Fruit fly (Drosophila melanogaster): Measurements from ENCODE around the gene Nop56.
A peak's percentile ranks its signal among the peaks of the same experiment; 100 is the strongest.

The Nop56 gene

DNA sequence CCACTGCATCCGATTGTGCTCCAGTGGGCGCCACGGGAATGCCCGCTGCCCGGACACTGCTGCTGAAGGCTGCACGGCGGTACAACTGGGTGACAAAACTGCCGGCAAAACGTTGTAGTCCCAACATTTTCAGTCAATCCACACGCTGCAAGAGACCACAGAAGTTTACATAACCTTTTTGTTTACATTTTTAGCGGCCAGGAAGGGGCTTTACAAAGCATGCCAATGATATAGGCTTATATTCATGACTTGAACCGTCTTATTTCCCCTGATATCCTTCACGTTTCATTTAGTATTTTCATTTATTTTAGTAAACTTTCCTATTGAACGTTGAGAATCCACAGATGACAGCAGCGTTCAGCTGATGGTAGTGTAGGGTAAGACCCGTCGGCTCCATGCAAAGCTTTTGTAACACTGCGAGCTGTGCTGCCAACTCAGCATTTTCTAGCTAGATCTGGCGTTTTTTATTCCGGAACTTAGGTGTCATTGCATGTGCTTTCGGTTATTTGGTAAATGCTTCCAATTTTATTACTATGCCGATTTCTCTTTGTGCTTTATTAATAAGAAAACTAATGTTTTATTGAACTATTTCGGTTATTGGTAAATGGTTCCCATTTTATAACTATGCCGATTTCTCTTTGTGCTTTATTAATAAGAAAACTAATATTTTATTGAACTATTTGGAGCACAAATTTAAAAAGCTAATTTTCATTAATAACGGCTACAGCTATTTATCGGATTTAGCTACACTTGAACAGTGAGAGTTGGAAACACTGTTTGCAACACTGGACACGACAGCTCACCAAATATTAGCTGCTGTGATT lies 10.1 kb downstream of the Nop56 start, which contains the start of the genes CG13850 and lqfR (continued):
- TF ChIP-seq Gsc (GFP tag; IDR thresholded peaks at IDR 0.05) = no peak
- no peak for TF ChIP-seq Bgb (GFP tag; IDR thresholded peaks at IDR 0.05; ENCODE audit: partially characterized antibody)
- TF ChIP-seq bowl (GFP tag; IDR thresholded peaks at IDR 0.05) = no peak
- peak; percentile 28 for TF ChIP-seq gfzf (GFP tag; optimal IDR thresholded peaks at IDR 0.05)
- no peak for TF ChIP-seq chinmo (GFP tag; IDR thresholded peaks at IDR 0.05; ENCODE audit: partially characterized antibody)
- peak; percentile 46 for TF ChIP-seq CG13296 (GFP tag; optimal IDR thresholded peaks at IDR 0.05)
- TF ChIP-seq gsb (GFP tag; IDR thresholded peaks at IDR 0.05) = no peak
- peak; percentile 66; the same call in 1 of the 2 replicates for TF ChIP-seq CG4404 (GFP tag; IDR thresholded peaks at IDR 0.05)
- TF ChIP-seq CG4328 (GFP tag; optimal IDR thresholded peaks at IDR 0.05) = peak; percentile 63
- TF ChIP-seq tx (GFP tag; optimal IDR thresholded peaks at IDR 0.05) = peak; percentile 75
- no peak for TF ChIP-seq CG12071 (GFP tag; optimal IDR thresholded peaks at IDR 0.05)
- TF ChIP-seq CG17328 (GFP tag; IDR thresholded peaks at IDR 0.05) = no peak
- no peak for TF ChIP-seq zf30C (GFP tag; optimal IDR thresholded peaks at IDR 0.05)
- peak; percentile 3 for TF ChIP-seq CG1603 (tag; optimal IDR thresholded peaks at IDR 0.05)
- peak; percentile 70 for TF ChIP-seq CG12104 (GFP tag; optimal IDR thresholded peaks at IDR 0.05)
- TF ChIP-seq dpn (GFP tag; optimal IDR thresholded peaks at IDR 0.05) = peak; percentile 84 to 88
- TF ChIP-seq bcd (GFP tag; optimal IDR thresholded peaks at IDR 0.05) = peak; percentile 84
- TF ChIP-seq CG7928 (GFP tag; optimal IDR thresholded peaks at IDR 0.05) = peak; percentile 22
- no peak for TF ChIP-seq CG1024 (GFP tag; IDR thresholded peaks at IDR 0.05)
- peak; percentile 68 for TF ChIP-seq dmrt11E (tag; optimal IDR thresholded peaks at IDR 0.05)
- no peak for TF ChIP-seq nau (GFP tag; optimal IDR thresholded peaks at IDR 0.05)
- TF ChIP-seq Asciz (GFP tag; optimal IDR thresholded peaks at IDR 0.05) = peak; percentile 35
- no peak for TF ChIP-seq CG11696 (GFP tag; IDR thresholded peaks at IDR 0.05)
- peak; percentile 86 for TF ChIP-seq Rfx (GFP tag; IDR thresholded peaks at IDR 0.05)
- TF ChIP-seq nerfin-1 (tag; optimal IDR thresholded peaks at IDR 0.05) = peak; percentile 33
- peak; percentile 50 for TF ChIP-seq Sry-δ (GFP tag; optimal IDR thresholded peaks at IDR 0.05)
- TF ChIP-seq CG7786 (GFP tag; optimal IDR thresholded peaks at IDR 0.05) = peak; percentile 84
- TF ChIP-seq BtbVII (GFP tag; optimal IDR thresholded peaks at IDR 0.05) = peak; percentile 70
- peak; percentile 45; the same call in 1 of the 3 replicates for TF ChIP-seq ken (GFP tag; IDR thresholded peaks at IDR 0.05)
- TF ChIP-seq CG2199 (GFP tag; IDR thresholded peaks at IDR 0.05) = no peak
- no peak for TF ChIP-seq jigr1 (GFP tag; IDR thresholded peaks at IDR 0.05)
- peak; percentile 1 for TF ChIP-seq CG10431 (GFP tag; optimal IDR thresholded peaks at IDR 0.05)
- TF ChIP-seq cas (GFP tag; IDR thresholded peaks at IDR 0.05) = no peak
- peak; percentile 56 for TF ChIP-seq crc (GFP tag; optimal IDR thresholded peaks at IDR 0.05)
- peak; percentile 99 for TF ChIP-seq Ets65A (GFP tag)
- no peak for TF ChIP-seq sc (optimal IDR thresholded peaks at IDR 0.05)
- TF ChIP-seq sc (GFP tag; optimal IDR thresholded peaks at IDR 0.05) = peak; percentile 52
- TF ChIP-seq CG1233 (GFP tag; optimal IDR thresholded peaks at IDR 0.05) = peak; percentile 58
- no peak for TF ChIP-seq yki (optimal IDR thresholded peaks at IDR 0.05)
- peak; percentile 80 for TF ChIP-seq Sin3A (optimal IDR thresholded peaks at IDR 0.05)
- no peak for TF ChIP-seq CG14965 (GFP tag; optimal IDR thresholded peaks at IDR 0.05; ENCODE audit: borderline replicate concordance)
- TF ChIP-seq sim (GFP tag; IDR thresholded peaks at IDR 0.05) = no peak
- peak; percentile 54 for TF ChIP-seq emc (GFP tag; optimal IDR thresholded peaks at IDR 0.05)
- TF ChIP-seq CG11695 (GFP tag; IDR thresholded peaks at IDR 0.05) = no peak
- TF ChIP-seq nom (GFP tag; optimal IDR thresholded peaks at IDR 0.05) = no peak
- TF ChIP-seq Abd-B (GFP tag; optimal IDR thresholded peaks at IDR 0.05) = peak; percentile 79
- peak; percentile 78 for TF ChIP-seq CG1602 (GFP tag; optimal IDR thresholded peaks at IDR 0.05)
- peak; percentile 77 for TF ChIP-seq CG12942 (GFP tag; optimal IDR thresholded peaks at IDR 0.05)
- peak; percentile 36 for TF ChIP-seq CG18011 (GFP tag; optimal IDR thresholded peaks at IDR 0.05)
- no peak for TF ChIP-seq prd (optimal IDR thresholded peaks at IDR 0.05)
- peak; percentile 60; the same call in 2 of the 3 replicates for TF ChIP-seq prd (GFP tag; IDR thresholded peaks at IDR 0.05)

All from whole organism, embryonic.